Worm (Caenorhabditis elegans) whole organism, L1 larva: Measurements from ENCODE around the gene fln-1.
A peak's percentile ranks its signal among the peaks of the same experiment; 100 is the strongest.

ENCODE experiments used
- fkh-8 ChIP-seq: sonication (generic microtip); optimal IDR thresholded peaks from 2 replicates; lab custom pipeline; 2016; ENCODE audit warnings: mild to moderate bottlenecking, missing genetic modification characterization, missing compliant biosample characterization
- fos-1 ChIP-seq: fragments of 150-350 bp; optimal IDR thresholded peaks from 2 replicates; lab custom pipeline; 2014; ENCODE audit warnings: missing biosample characterization, missing genetic modification characterization

DNA sequence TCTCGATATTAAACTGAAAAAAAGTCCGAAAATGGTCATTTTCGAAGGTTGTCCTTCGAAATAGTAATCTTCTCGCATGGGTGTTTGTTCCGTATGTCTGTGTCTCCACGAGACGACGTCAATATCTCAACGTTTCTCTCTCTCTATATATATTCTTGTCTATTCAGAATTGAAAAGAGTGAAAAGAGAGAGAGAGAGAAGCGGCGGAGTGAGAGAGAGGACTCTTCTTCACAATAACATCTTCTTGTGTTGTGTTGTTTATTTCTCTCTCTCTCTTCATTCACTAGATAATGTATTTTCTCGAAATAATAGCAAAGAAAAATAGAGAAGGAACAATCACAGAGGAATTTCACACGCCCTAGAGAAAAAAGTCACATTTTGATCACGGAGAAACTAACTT is 9.4 kb downstream of the fln-1 start:
- TF ChIP-seq fos-1 (tag; lab: Kevin White, UChicago) (no peak), fkh-8 (tag; lab: Kevin White, UChicago) (peak; percentile 23)
